Worm (Caenorhabditis elegans) whole organism, L3 larva: ENCODE data around the gene W04B5.5.

ENCODE experiments used
- R02D3.7 ChIP-seq: fragments of 150-350 bp; optimal IDR thresholded peaks from 2 replicates; lab custom pipeline; 2014; ENCODE audit warnings: missing biosample characterization, missing genetic modification characterization
- ZK546.5 ChIP-seq: sonication (generic microtip); optimal IDR thresholded peaks from 2 replicates; lab custom pipeline; 2017; ENCODE audit warnings: missing biosample characterization, missing genetic modification characterization
- aly-2 ChIP-seq: fragments of 150-350 bp; optimal IDR thresholded peaks from 2 replicates; lab custom pipeline; 2014; ENCODE audit warnings: missing biosample characterization, missing genetic modification characterization
- ceh-16 ChIP-seq: sonication (generic microtip); optimal IDR thresholded peaks from 2 replicates; lab custom pipeline; 2017; ENCODE audit warnings: missing biosample characterization, missing genetic modification characterization
- ceh-28 ChIP-seq: fragments of 150-350 bp; optimal IDR thresholded peaks from 2 replicates; lab custom pipeline; 2014; ENCODE audit warnings: missing biosample characterization, missing genetic modification reagents, missing genetic modification characterization
- ceh-82 ChIP-seq: fragments of 150-350 bp; optimal IDR thresholded peaks from 2 replicates; lab custom pipeline; 2014; ENCODE audit warnings: missing biosample characterization, missing genetic modification characterization
- ceh-9 ChIP-seq: sonication (generic microtip); optimal IDR thresholded peaks from 2 replicates; lab custom pipeline; 2018; ENCODE audit warnings: missing biosample characterization, missing genetic modification characterization
- daf-12 ChIP-seq: fragments of 150-350 bp; optimal IDR thresholded peaks from 2 replicates; lab custom pipeline; 2014; ENCODE audit warnings: missing biosample characterization, missing genetic modification reagents, missing genetic modification characterization
- egl-27 ChIP-seq: sonication (generic microtip); optimal IDR thresholded peaks from 4 replicates; lab custom pipeline; 2017; ENCODE audit warnings: missing biosample characterization, missing genetic modification reagents, missing genetic modification characterization
- egl-5 ChIP-seq: fragments of 150-350 bp; optimal IDR thresholded peaks from 2 replicates; lab custom pipeline; 2017; ENCODE audit warnings: missing biosample characterization, missing genetic modification reagents, missing genetic modification characterization, inconsistent platforms
- elt-1 ChIP-seq: fragments of 150-350 bp; optimal IDR thresholded peaks from 2 replicates; lab custom pipeline; 2014; ENCODE audit warnings: missing biosample characterization, missing genetic modification characterization
- elt-2 ChIP-seq: sonication (generic microtip); optimal IDR thresholded peaks from 2 replicates; lab custom pipeline; 2016; ENCODE audit warnings: missing genetic modification reagents, mild to moderate bottlenecking, missing genetic modification characterization, missing compliant biosample characterization
- elt-3 ChIP-seq, 3 experiments: fragments of 150-350 bp in 1 of 3; sonication (generic microtip) in 2 of 3; optimal IDR thresholded peaks; 2 replicates in 2 of 3; 4 replicates in 1 of 3; lab custom pipeline; 2014 to 2017; ENCODE audit warnings: missing biosample characterization in 3 of 3, missing genetic modification characterization in 3 of 3
- eor-1 ChIP-seq, 2 experiments: fragments of 150-350 bp; optimal IDR thresholded peaks; 2 replicates each; lab custom pipeline; 2014 to 2018; ENCODE audit warnings: missing biosample characterization in 2 of 2, missing genetic modification characterization in 2 of 2
- fkh-10 ChIP-seq: sonication (generic microtip); optimal IDR thresholded peaks from 2 replicates; lab custom pipeline; 2017; ENCODE audit warnings: missing biosample characterization, missing genetic modification reagents, missing genetic modification characterization
- fkh-2 ChIP-seq: fragments of 150-350 bp; optimal IDR thresholded peaks from 2 replicates; lab custom pipeline; 2014; ENCODE audit warnings: missing biosample characterization, missing genetic modification reagents, missing genetic modification characterization
- hmg-11 ChIP-seq: sonication (generic microtip); optimal IDR thresholded peaks from 2 replicates; lab custom pipeline; 2016; ENCODE audit warnings: missing genetic modification characterization, missing compliant biosample characterization
- jun-1 ChIP-seq: fragments of 150-350 bp; optimal IDR thresholded peaks from 2 replicates; lab custom pipeline; 2014; ENCODE audit warnings: missing biosample characterization, missing genetic modification reagents, missing genetic modification characterization
- lin-15B ChIP-seq: fragments of 150-350 bp; optimal IDR thresholded peaks from 2 replicates; lab custom pipeline; 2014; ENCODE audit warnings: missing biosample characterization, missing genetic modification characterization
- lin-39 ChIP-seq: fragments of 150-350 bp; optimal IDR thresholded peaks from 2 replicates; lab custom pipeline; 2018; ENCODE audit warnings: missing biosample characterization, missing genetic modification reagents, missing genetic modification characterization
- lsy-12 ChIP-seq: sonication (generic microtip); optimal IDR thresholded peaks from 2 replicates; lab custom pipeline; 2016; ENCODE audit warnings: mild to moderate bottlenecking, missing genetic modification characterization, missing compliant biosample characterization
- mdl-1 ChIP-seq: fragments of 150-350 bp; optimal IDR thresholded peaks from 2 replicates; lab custom pipeline; 2014; ENCODE audit warnings: missing biosample characterization, missing genetic modification characterization
- mml-1 ChIP-seq: fragments of 150-350 bp; sonication (generic microtip); optimal IDR thresholded peaks from 3 replicates; lab custom pipeline; 2014; ENCODE audit warnings: missing biosample characterization, missing genetic modification characterization
- nfya-1 ChIP-seq: sonication (generic microtip); optimal IDR thresholded peaks from 2 replicates; lab custom pipeline; 2017; ENCODE audit warnings: missing genetic modification characterization, mild to moderate bottlenecking, missing compliant biosample characterization, antibody characterized with exemption, moderate library complexity; ENCODE audit not compliant: insufficient read depth
- nhr-11 ChIP-seq: fragments of 150-350 bp; optimal IDR thresholded peaks from 2 replicates; lab custom pipeline; 2014; ENCODE audit warnings: missing biosample characterization, missing genetic modification characterization
- nhr-12 ChIP-seq: fragments of 150-350 bp; optimal IDR thresholded peaks from 2 replicates; lab custom pipeline; 2014; ENCODE audit warnings: missing biosample characterization, missing genetic modification characterization
- nhr-23 ChIP-seq: fragments of 150-350 bp; optimal IDR thresholded peaks from 2 replicates; lab custom pipeline; 2014; ENCODE audit warnings: missing biosample characterization, missing genetic modification reagents, missing genetic modification characterization
- nhr-28 ChIP-seq: fragments of 150-350 bp; optimal IDR thresholded peaks from 2 replicates; lab custom pipeline; 2014; ENCODE audit warnings: missing biosample characterization, missing genetic modification characterization
- nhr-43 ChIP-seq: sonication (generic microtip); optimal IDR thresholded peaks from 2 replicates; lab custom pipeline; 2016; ENCODE audit warnings: mild to moderate bottlenecking, missing genetic modification characterization, missing compliant biosample characterization; ENCODE audit not compliant: poor library complexity, severe bottlenecking
- nhr-67 ChIP-seq: fragments of 150-350 bp; optimal IDR thresholded peaks from 2 replicates; lab custom pipeline; 2014; ENCODE audit warnings: missing biosample characterization, missing genetic modification characterization
- nhr-77 ChIP-seq: fragments of 150-350 bp; optimal IDR thresholded peaks from 2 replicates; lab custom pipeline; 2014; ENCODE audit warnings: missing biosample characterization, missing genetic modification characterization
- pha-4 ChIP-seq: fragments of 150-350 bp; optimal IDR thresholded peaks from 2 replicates; lab custom pipeline; 2014; ENCODE audit warnings: missing biosample characterization, missing genetic modification reagents, missing genetic modification characterization
- pqm-1 ChIP-seq: fragments of 150-350 bp; optimal IDR thresholded peaks from 2 replicates; lab custom pipeline; 2017; ENCODE audit warnings: missing biosample characterization, missing genetic modification characterization, inconsistent platforms
- sea-2 ChIP-seq: fragments of 150-350 bp; sonication (generic microtip); optimal IDR thresholded peaks from 4 replicates; lab custom pipeline; 2014; ENCODE audit warnings: missing biosample characterization, missing genetic modification reagents, missing genetic modification characterization
- skn-1 ChIP-seq: fragments of 150-350 bp; optimal IDR thresholded peaks from 2 replicates; lab custom pipeline; 2014; ENCODE audit warnings: missing biosample characterization, missing genetic modification characterization
- snpc-4 ChIP-seq: fragments of 150-350 bp; optimal IDR thresholded peaks from 2 replicates; lab custom pipeline; 2014; ENCODE audit warnings: missing biosample characterization, missing genetic modification characterization
- tbx-2 ChIP-seq: sonication (generic microtip); optimal IDR thresholded peaks from 2 replicates; lab custom pipeline; 2016; ENCODE audit warnings: mild to moderate bottlenecking, missing genetic modification characterization, missing compliant biosample characterization
- unc-39 ChIP-seq: sonication (generic microtip); optimal IDR thresholded peaks from 4 replicates; lab custom pipeline; 2017; ENCODE audit warnings: missing biosample characterization, missing genetic modification characterization
- unc-62 ChIP-seq: fragments of 150-350 bp; sonication (generic microtip); optimal IDR thresholded peaks from 4 replicates; lab custom pipeline; 2014; ENCODE audit warnings: missing biosample characterization, missing genetic modification reagents, missing genetic modification characterization
- zag-1 ChIP-seq: fragments of 150-350 bp; optimal IDR thresholded peaks from 2 replicates; lab custom pipeline; 2014; ENCODE audit warnings: missing biosample characterization, missing genetic modification characterization
- ztf-11 ChIP-seq: fragments of 150-350 bp; optimal IDR thresholded peaks from 2 replicates; lab custom pipeline; 2014; ENCODE audit warnings: missing biosample characterization, missing genetic modification characterization
- ztf-4 ChIP-seq: fragments of 150-350 bp; optimal IDR thresholded peaks from 2 replicates; lab custom pipeline; 2014; ENCODE audit warnings: missing biosample characterization, missing genetic modification characterization

Gene W04B5.5

ce11 chrIII:2393666-2394154 is 24.3 kb downstream of the W04B5.5 start:
- no peak for TF ChIP-seq nhr-12
- TF ChIP-seq mml-1 = no peak
- TF ChIP-seq ceh-28 (tag; lab: Kevin White, UChicago) = no peak
- no peak for TF ChIP-seq nhr-77 (tag; lab: Kevin White, UChicago)

DNA sequence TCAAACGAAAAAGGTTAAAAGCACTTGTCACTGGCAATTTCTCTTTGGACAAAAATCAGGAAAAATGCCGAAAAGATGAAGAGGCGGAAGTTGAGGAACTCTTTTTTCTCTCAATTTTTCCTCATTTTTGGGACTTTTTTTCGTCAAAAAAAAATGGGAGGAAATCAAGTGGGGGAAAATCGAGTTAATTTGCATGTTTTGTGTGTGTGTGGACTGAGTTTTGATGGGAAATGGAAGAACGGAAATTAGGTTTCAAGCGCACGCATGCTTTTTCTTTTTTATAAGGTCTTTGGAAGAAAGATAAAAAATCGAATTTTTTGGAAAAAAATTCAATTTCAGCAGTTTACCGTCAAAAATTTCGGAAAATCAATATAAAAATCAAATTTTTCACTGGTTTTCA is 26.3 kb downstream of the W04B5.5 start:
- TF ChIP-seq pha-4 (tag; lab: Kevin White, UChicago) = no peak
- peak; percentile 85 for TF ChIP-seq fkh-10 (GFP tag; lab: Kevin White, UChicago)

DNA sequence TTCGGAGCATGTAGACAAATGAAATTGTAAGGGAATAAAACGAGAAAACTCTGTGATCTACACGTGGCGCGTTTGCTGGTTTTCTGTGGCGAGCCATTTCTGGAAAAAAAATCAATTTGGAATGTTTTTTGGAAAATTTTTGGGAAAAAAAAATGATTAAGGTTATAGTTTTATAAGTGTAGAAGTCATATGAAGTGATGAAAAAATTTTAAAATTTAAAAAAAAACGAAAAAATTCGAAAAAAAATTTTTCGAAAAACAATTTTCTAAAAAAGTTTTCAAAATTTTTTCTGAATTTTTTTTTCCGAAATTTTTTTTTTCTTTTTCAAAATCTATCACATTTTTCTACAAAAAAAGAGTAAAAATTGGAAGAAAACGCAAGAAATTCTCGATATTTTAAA is 31.5 kb downstream of the W04B5.5 start, which contains the start of gene H14E04.3:
Gene H14E04.3 (minus strand): TSS at position 101 of the 400 bp plus-strand sequence.
- TF ChIP-seq nfya-1 (tag; lab: Kevin White, UChicago) (no peak), ceh-9 (tag; lab: Kevin White, UChicago) (no peak), pha-4 (tag; lab: Kevin White, UChicago) (no peak), ceh-82 (no peak), R02D3.7 (no peak), sea-2 (GFP tag; lab: Kevin White, UChicago) (no peak), nhr-43 (tag; lab: Kevin White, UChicago) (no peak), elt-2 (no peak), unc-62 (GFP tag; lab: Kevin White, UChicago) (no peak), nhr-77 (tag; lab: Kevin White, UChicago) (no peak), egl-5 (tag; lab: Kevin White, UChicago) (no peak), ceh-16 (tag; lab: Kevin White, UChicago) (no peak), ztf-4 (tag; lab: Kevin White, UChicago) (no peak), nhr-28 (tag; lab: Kevin White, UChicago) (no peak), eor-1 (tag; optimal IDR thresholded peaks at IDR 0.05; lab: Kevin White, UChicago) (no peak), hmg-11 (tag; lab: Kevin White, UChicago) (no peak), daf-12 (tag; lab: Kevin White, UChicago) (no peak), snpc-4 (tag; lab: Kevin White, UChicago) (no peak), nhr-23 (tag; lab: Kevin White, UChicago) (no peak), fkh-2 (tag; lab: Kevin White, UChicago) (no peak)

ce11 chrIII:2384364-2384763 is 33.6 kb downstream of the W04B5.5 start:
- no peak for TF ChIP-seq lin-39 (tag; lab: Kevin White, UChicago)
- peak; percentile 96 for TF ChIP-seq ceh-28 (tag; lab: Kevin White, UChicago)

ce11 chrIII:2375918-2376317 is 42.1 kb downstream of the W04B5.5 start, which contains the start of gene H14E04.2:
H14E04.2 (plus strand) TSS chrIII:2376193.
- TF ChIP-seq nhr-67 (tag; lab: Kevin White, UChicago) (no peak), snpc-4 (tag; lab: Kevin White, UChicago) (peak; percentile 44), nfya-1 (tag; lab: Kevin White, UChicago) (peak; percentile 80), ZK546.5 (no peak), ceh-9 (tag; lab: Kevin White, UChicago) (no peak), ceh-16 (tag; lab: Kevin White, UChicago) (no peak), elt-3 (tag; optimal IDR thresholded peaks at IDR 0.05; lab: Kevin White, UChicago) (no peak), egl-27 (tag; lab: Kevin White, UChicago) (no peak), mml-1 (no peak), fkh-10 (GFP tag; lab: Kevin White, UChicago) (no peak), nhr-77 (tag; lab: Kevin White, UChicago) (no peak), fkh-2 (tag; lab: Kevin White, UChicago) (no peak), nhr-23 (tag; lab: Kevin White, UChicago) (peak; percentile 88), aly-2 (no peak), ceh-28 (tag; lab: Kevin White, UChicago) (peak; percentile 85), pqm-1 (peak; percentile 17), mdl-1 (tag; lab: Kevin White, UChicago) (no peak), ztf-4 (tag; lab: Kevin White, UChicago) (no peak), skn-1 (tag; lab: Kevin White, UChicago) (peak; percentile 31), elt-1 (tag; lab: Kevin White, UChicago) (no peak), nhr-43 (tag; lab: Kevin White, UChicago) (no peak), jun-1 (tag; lab: Kevin White, UChicago) (peak; percentile 24), ztf-11 (tag; lab: Kevin White, UChicago) (no peak), unc-39 (tag; lab: Kevin White, UChicago) (no peak), eor-1 (tag; optimal IDR thresholded peaks at IDR 0.05; lab: Kevin White, UChicago) (no peak), pha-4 (tag; lab: Kevin White, UChicago) (peak; percentile 85), R02D3.7 (peak; percentile 41), ceh-82 (peak; percentile 11), lin-15B (tag; lab: Kevin White, UChicago) (peak; percentile 81), lsy-12 (tag; lab: Kevin White, UChicago) (no peak), nhr-28 (tag; lab: Kevin White, UChicago) (no peak), egl-5 (tag; lab: Kevin White, UChicago) (peak; percentile 28), nhr-11 (peak; percentile 4), zag-1 (no peak), daf-12 (tag; lab: Kevin White, UChicago) (no peak), tbx-2 (no peak)
